Worm (Caenorhabditis elegans) whole organism, L4 larva: ENCODE data around the gene F20G2.2.

Source experiments
- dpl-1 ChIP-seq: fragments of 150-350 bp; optimal IDR thresholded peaks from 2 replicates; lab custom pipeline; 2014; ENCODE audit warnings: missing biosample characterization, missing genetic modification reagents, missing genetic modification characterization
- unc-39 ChIP-seq: sonication (generic microtip); optimal IDR thresholded peaks from 2 replicates; lab custom pipeline; 2017; ENCODE audit warnings: missing biosample characterization, missing genetic modification characterization

DNA sequence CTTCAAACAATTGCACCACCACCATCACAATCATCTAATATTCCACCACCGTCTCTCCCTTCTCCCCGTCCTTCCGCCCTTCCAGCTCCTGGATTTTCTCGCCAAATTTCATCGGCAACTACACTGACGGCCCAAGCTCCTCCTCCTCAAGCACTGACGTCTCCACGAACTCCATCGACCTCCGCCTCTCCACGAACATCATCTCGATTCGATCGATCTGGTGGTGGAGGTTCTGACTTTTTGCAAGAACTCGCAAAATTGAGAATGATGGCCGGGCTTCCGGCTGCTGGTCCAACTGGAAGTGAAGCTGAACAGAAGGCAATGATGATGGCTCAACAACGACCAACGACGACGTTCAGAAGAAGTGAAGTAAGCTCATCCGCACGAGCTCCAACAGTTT is 37.8 kb upstream of the F20G2.2 start:
- TF ChIP-seq dpl-1 (GFP tag; lab: Kevin White, UChicago) (no peak), unc-39 (tag; lab: Kevin White, UChicago) (no peak)
